Worm (Caenorhabditis elegans): Measurements from ENCODE around the gene nspc-19.

DNA sequence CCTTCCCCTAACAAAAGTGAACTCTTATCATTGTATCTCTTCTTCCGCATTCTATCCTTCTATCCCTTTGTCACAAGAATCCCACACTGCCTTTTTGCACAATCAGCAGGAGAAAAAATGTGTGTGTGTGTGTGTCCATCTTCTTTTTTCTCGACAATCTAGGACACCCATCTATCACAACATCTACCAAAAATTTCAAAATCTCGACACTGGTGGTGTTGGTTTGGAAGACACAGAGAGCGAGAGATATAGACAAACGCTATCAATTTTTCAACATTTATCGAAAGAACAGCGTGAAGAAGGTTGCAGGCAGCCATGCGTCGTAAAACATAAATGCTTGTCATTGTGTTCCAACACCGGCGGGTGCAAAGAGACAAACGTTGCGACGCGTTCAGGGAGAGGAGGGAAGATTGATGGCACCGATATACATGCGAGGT, 19.7 kb upstream of the nspc-19 start:
- TF ChIP-seq F57A8.1 (GFP tag; optimal IDR thresholded peaks at IDR 0.05) (no peak), C17E4.6 (GFP tag; IDR thresholded peaks at IDR 0.05) (no peak), pbrm-1 (GFP tag; IDR thresholded peaks at IDR 0.05) (no peak)
